Fruit fly (Drosophila melanogaster) whole organism, prepupa: Measurements from ENCODE around the gene CG42502.

Experiments
- Blimp-1 ChIP-seq: fragments of 200-800 bp; sonication (Bioruptor generic); optimal IDR thresholded peaks from 3 replicates; lab custom pipeline; 2017; ENCODE audit warnings: missing biosample characterization, missing genetic modification characterization, mild to moderate bottlenecking, moderate library complexity, missing genetic modification reagents
- CG10631 ChIP-seq: fragments of 200-800 bp; sonication (Bioruptor generic); optimal IDR thresholded peaks from 2 replicates; lab custom pipeline; 2016; ENCODE audit warnings: missing biosample characterization, missing genetic modification characterization
- CG10669 ChIP-seq: fragments of 200-800 bp; sonication (Bioruptor generic); optimal IDR thresholded peaks from 3 replicates; lab custom pipeline; 2018; ENCODE audit warnings: missing biosample characterization, mild to moderate bottlenecking, missing genetic modification characterization, moderate library complexity
- CG11294 ChIP-seq: fragments of 200-800 bp; sonication (Bioruptor generic); IDR thresholded peaks from 2 replicates; pipeline ENCODE4 v1.3.6; 2022; ENCODE audit warnings: missing biosample characterization, missing genetic modification characterization
- CG11902 ChIP-seq: fragments of 200-800 bp; sonication (Bioruptor generic); optimal IDR thresholded peaks from 3 replicates; lab custom pipeline; 2016; ENCODE audit warnings: missing biosample characterization, missing genetic modification characterization
- CG15336 ChIP-seq: fragments of 200-800 bp; sonication (Bioruptor generic); IDR thresholded peaks from 2 replicates; pipeline ENCODE4 v1.3.6; 2022; ENCODE audit warnings: missing biosample characterization, missing genetic modification characterization
- CG1621 ChIP-seq: fragments of 200-800 bp; sonication (Bioruptor generic); optimal IDR thresholded peaks from 3 replicates; lab custom pipeline; 2018; ENCODE audit warnings: missing biosample characterization, mild to moderate bottlenecking, missing genetic modification characterization
- CG16779 ChIP-seq: fragments of 200-800 bp; sonication (Bioruptor generic); optimal IDR thresholded peaks from 3 replicates; lab custom pipeline; 2017; ENCODE audit warnings: missing biosample characterization, mild to moderate bottlenecking, missing genetic modification characterization
- CG3032 ChIP-seq: fragments of 200-800 bp; optimal IDR thresholded peaks from 2 replicates; lab custom pipeline; 2019; ENCODE audit warnings: missing biosample characterization, mild to moderate bottlenecking, missing genetic modification characterization, moderate library complexity
- CG31627 ChIP-seq: fragments of 200-800 bp; sonication (Bioruptor generic); optimal IDR thresholded peaks from 3 replicates; lab custom pipeline; 2016; ENCODE audit warnings: missing biosample characterization, missing genetic modification characterization
- CG32006 ChIP-seq: fragments of 200-800 bp; sonication (Bioruptor generic); optimal IDR thresholded peaks from 3 replicates; lab custom pipeline; 2017; ENCODE audit warnings: missing biosample characterization, mild to moderate bottlenecking, missing genetic modification characterization
- CG34406 ChIP-seq: fragments of 200-800 bp; sonication (Bioruptor generic); optimal IDR thresholded peaks from 3 replicates; lab custom pipeline; 2016; ENCODE audit warnings: missing biosample characterization, missing genetic modification characterization
- CG3919 ChIP-seq: fragments of 200-800 bp; sonication (Bioruptor generic); optimal IDR thresholded peaks from 3 replicates; lab custom pipeline; 2016; ENCODE audit warnings: missing biosample characterization, missing genetic modification characterization
- CG4318 ChIP-seq: fragments of 200-800 bp; sonication (Bioruptor generic); optimal IDR thresholded peaks from 3 replicates; lab custom pipeline; 2017; ENCODE audit warnings: missing biosample characterization, mild to moderate bottlenecking, missing genetic modification characterization
- CG6163 ChIP-seq: fragments of 200-800 bp; sonication (Bioruptor generic); IDR thresholded peaks from 3 replicates; pipeline ENCODE4 v1.3.6; 2022; ENCODE audit warnings: missing biosample characterization, missing genetic modification characterization
- CG6854 ChIP-seq: fragments of 200-800 bp; sonication (Bioruptor generic); optimal IDR thresholded peaks from 2 replicates; lab custom pipeline; 2017; ENCODE audit warnings: missing biosample characterization, mild to moderate bottlenecking, missing genetic modification characterization
- CG7368 ChIP-seq: fragments of 200-800 bp; sonication (Bioruptor generic); optimal IDR thresholded peaks from 3 replicates; lab custom pipeline; 2016; ENCODE audit warnings: missing biosample characterization, missing genetic modification characterization
- CG8119 ChIP-seq: fragments of 200-800 bp; sonication (Bioruptor generic); IDR thresholded peaks from 3 replicates; pipeline ENCODE4 v1.3.6; 2022; ENCODE audit warnings: missing biosample characterization, missing genetic modification characterization
- CG8319 ChIP-seq: fragments of 200-800 bp; sonication (Bioruptor generic); optimal IDR thresholded peaks from 3 replicates; lab custom pipeline; 2016; ENCODE audit warnings: missing biosample characterization, missing genetic modification characterization
- CG8632 ChIP-seq: fragments of 200-800 bp; sonication (Bioruptor generic); optimal IDR thresholded peaks from 3 replicates; lab custom pipeline; 2016; ENCODE audit warnings: missing biosample characterization, missing genetic modification characterization
- CG9139 ChIP-seq: fragments of 200-800 bp; sonication (Bioruptor generic); optimal IDR thresholded peaks from 3 replicates; lab custom pipeline; 2017; ENCODE audit warnings: missing biosample characterization, mild to moderate bottlenecking, missing genetic modification characterization
- Eip75B ChIP-seq: fragments of 200-800 bp; sonication (Bioruptor generic); optimal IDR thresholded peaks from 3 replicates; lab custom pipeline; 2016; ENCODE audit warnings: missing biosample characterization, missing genetic modification characterization
- Eip78C ChIP-seq: fragments of 200-800 bp; sonication (Bioruptor generic); peaks from one replicate; lab custom pipeline; 2016; ENCODE audit warnings: missing biosample characterization, missing genetic modification characterization
- Eip93F ChIP-seq: fragments of 200-800 bp; sonication (Bioruptor generic); optimal IDR thresholded peaks from 2 replicates; lab custom pipeline; 2016; ENCODE audit warnings: missing biosample characterization, mild to moderate bottlenecking, missing genetic modification characterization
- Ets21C ChIP-seq: fragments of 200-800 bp; sonication (Bioruptor generic); optimal IDR thresholded peaks from 3 replicates; lab custom pipeline; 2016; ENCODE audit warnings: missing biosample characterization, missing genetic modification characterization
- Ets96B ChIP-seq: fragments of 200-800 bp; optimal IDR thresholded peaks from 2 replicates; lab custom pipeline; 2019; ENCODE audit warnings: missing biosample characterization, mild to moderate bottlenecking, missing genetic modification characterization, moderate library complexity
- Gug ChIP-seq: fragments of 200-800 bp; sonication (Bioruptor generic); IDR thresholded peaks from 2 replicates; pipeline ENCODE4 v1.3.6; 2022; ENCODE audit warnings: missing biosample characterization, missing genetic modification characterization
- Hr38 ChIP-seq: sonication (Bioruptor generic); optimal IDR thresholded peaks from 2 replicates; lab custom pipeline; 2016; ENCODE audit warnings: missing biosample characterization, missing genetic modification characterization
- Hr39 ChIP-seq: fragments of 200-800 bp; sonication (Bioruptor generic); optimal IDR thresholded peaks from 2 replicates; lab custom pipeline; 2016; ENCODE audit warnings: missing biosample characterization, missing genetic modification characterization
- Hr4 ChIP-seq: fragments of 200-800 bp; sonication (Bioruptor generic); optimal IDR thresholded peaks from 3 replicates; lab custom pipeline; 2016; ENCODE audit warnings: missing biosample characterization, missing genetic modification characterization
- Lpt ChIP-seq: fragments of 200-800 bp; sonication (Bioruptor generic); optimal IDR thresholded peaks from 3 replicates; lab custom pipeline; 2016; ENCODE audit warnings: missing biosample characterization, missing genetic modification characterization
- Met ChIP-seq: fragments of 200-800 bp; sonication (Bioruptor generic); optimal IDR thresholded peaks from 3 replicates; lab custom pipeline; 2016; ENCODE audit warnings: missing biosample characterization, missing genetic modification characterization
- Smox ChIP-seq: fragments of 200-800 bp; sonication (Bioruptor generic); optimal IDR thresholded peaks from 3 replicates; lab custom pipeline; 2016; ENCODE audit warnings: missing biosample characterization, missing genetic modification characterization
- Sox102F ChIP-seq: fragments of 200-800 bp; sonication (Bioruptor generic); optimal IDR thresholded peaks from 2 replicates; lab custom pipeline; 2016; ENCODE audit warnings: missing biosample characterization, mild to moderate bottlenecking, missing genetic modification characterization
- Sox14 ChIP-seq: fragments of 200-800 bp; sonication (Bioruptor generic); optimal IDR thresholded peaks from 3 replicates; lab custom pipeline; 2016; ENCODE audit warnings: missing biosample characterization, missing genetic modification characterization
- Sox15 ChIP-seq: fragments of 200-800 bp; sonication (Bioruptor generic); optimal IDR thresholded peaks from 3 replicates; lab custom pipeline; 2016; ENCODE audit warnings: missing biosample characterization, missing genetic modification characterization
- achi ChIP-seq: fragments of 200-800 bp; sonication (Bioruptor generic); optimal IDR thresholded peaks from 3 replicates; lab custom pipeline; 2016; ENCODE audit warnings: missing biosample characterization, missing genetic modification characterization
- acj6 ChIP-seq: fragments of 200-800 bp; sonication (Bioruptor generic); optimal IDR thresholded peaks from 3 replicates; lab custom pipeline; 2016; ENCODE audit warnings: missing biosample characterization, missing genetic modification characterization
- cyc ChIP-seq: fragments of 200-800 bp; sonication (Bioruptor generic); optimal IDR thresholded peaks from 3 replicates; lab custom pipeline; 2016; ENCODE audit warnings: missing biosample characterization, missing genetic modification characterization
- dsx ChIP-seq: fragments of 200-800 bp; optimal IDR thresholded peaks from 3 replicates; lab custom pipeline; 2019; ENCODE audit warnings: missing biosample characterization, mild to moderate bottlenecking, missing genetic modification characterization, moderate library complexity; ENCODE audit not compliant: poor library complexity, severe bottlenecking
- fd85E ChIP-seq: fragments of 200-800 bp; sonication (Bioruptor generic); optimal IDR thresholded peaks from 3 replicates; lab custom pipeline; 2016; ENCODE audit warnings: missing biosample characterization, missing genetic modification characterization
- fkh ChIP-seq: fragments of 200-800 bp; sonication (Bioruptor generic); optimal IDR thresholded peaks from 3 replicates; lab custom pipeline; 2017; ENCODE audit warnings: missing biosample characterization, mild to moderate bottlenecking, missing genetic modification characterization, moderate library complexity
- lz ChIP-seq: fragments of 200-800 bp; sonication (Bioruptor generic); optimal IDR thresholded peaks from 3 replicates; lab custom pipeline; 2016; ENCODE audit warnings: missing biosample characterization, missing genetic modification characterization
- net ChIP-seq: fragments of 200-800 bp; sonication (Bioruptor generic); optimal IDR thresholded peaks from 3 replicates; lab custom pipeline; 2016; ENCODE audit warnings: missing biosample characterization, missing genetic modification characterization
- pdm3 ChIP-seq: fragments of 200-800 bp; sonication (Bioruptor generic); optimal IDR thresholded peaks from 3 replicates; lab custom pipeline; 2016; ENCODE audit warnings: missing biosample characterization, missing genetic modification characterization
- salr ChIP-seq, 2 experiments: fragments of 200-800 bp; sonication (Bioruptor generic); optimal IDR thresholded peaks; 3 replicates each; lab custom pipeline; 2016 to 2018; ENCODE audit warnings: missing biosample characterization in 2 of 2, missing genetic modification characterization in 2 of 2, mild to moderate bottlenecking in 1 of 2
- spab ChIP-seq: fragments of 200-800 bp; sonication (Bioruptor generic); optimal IDR thresholded peaks from 2 replicates; lab custom pipeline; 2017; ENCODE audit warnings: missing biosample characterization, mild to moderate bottlenecking, missing genetic modification characterization, missing genetic modification reagents
- ss ChIP-seq, 2 experiments: fragments of 200-800 bp; sonication (Bioruptor generic); optimal IDR thresholded peaks; 2 replicates in 1 of 2; 3 replicates in 1 of 2; lab custom pipeline; 2017 to 2018; ENCODE audit warnings: mild to moderate bottlenecking in 2 of 2, missing biosample characterization in 2 of 2, missing genetic modification characterization in 2 of 2, moderate library complexity in 1 of 2
- svp ChIP-seq: fragments of 200-800 bp; sonication (Bioruptor generic); peaks from one replicate; lab custom pipeline; 2016; ENCODE audit warnings: missing biosample characterization, missing genetic modification characterization
- topi ChIP-seq: fragments of 200-800 bp; sonication (Bioruptor generic); optimal IDR thresholded peaks from 3 replicates; lab custom pipeline; 2016; ENCODE audit warnings: missing biosample characterization, missing genetic modification characterization
- vri ChIP-seq: fragments of 200-800 bp; sonication (Bioruptor generic); optimal IDR thresholded peaks from 3 replicates; lab custom pipeline; 2016; ENCODE audit warnings: missing biosample characterization, mild to moderate bottlenecking, missing genetic modification characterization

Gene CG42502

DNA sequence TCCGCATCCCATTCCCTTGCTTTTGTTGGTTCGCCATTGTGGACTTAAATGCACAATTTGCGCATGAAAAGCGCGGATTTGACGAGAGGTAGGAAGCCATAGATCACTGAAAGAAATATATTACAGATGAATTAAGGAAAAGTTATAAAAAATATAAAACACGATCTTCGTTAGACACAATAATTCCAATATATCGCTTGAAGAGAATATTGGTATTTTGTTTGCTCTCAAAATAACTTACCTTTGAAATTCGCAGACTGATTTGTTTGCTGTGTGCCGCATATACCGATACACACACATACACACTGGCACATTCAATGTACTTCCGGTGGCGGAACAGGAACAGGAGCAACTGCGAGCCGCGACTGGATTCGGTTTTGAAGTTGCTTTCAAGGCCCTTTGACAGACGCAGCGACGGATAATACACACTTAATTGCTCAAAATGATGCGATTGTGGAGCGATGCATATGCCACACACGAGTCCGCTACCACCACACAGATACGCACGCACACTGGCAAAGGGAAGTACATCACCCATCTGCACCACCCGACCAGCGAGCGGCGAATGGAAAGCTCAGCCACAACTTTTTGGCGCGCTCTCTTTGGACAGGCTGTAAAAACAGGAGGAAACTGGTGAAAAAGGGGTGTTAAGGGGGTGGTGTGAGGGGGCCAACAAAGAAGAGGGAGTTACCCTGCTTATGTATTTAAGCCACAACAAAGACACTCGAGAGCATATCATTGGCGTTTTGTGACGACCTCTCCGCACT, 5.2 kb downstream of the CG42502 start:
- TF ChIP-seq pdm3 (GFP tag; lab: Kevin White, UChicago) (peak; percentile 18), CG7368 (no peak), Lpt (GFP tag; lab: Kevin White, UChicago) (no peak), Met (GFP tag; lab: Kevin White, UChicago) (peak; percentile 66), CG6854 (GFP tag; lab: Kevin White, UChicago) (no peak), Eip93F (no peak), fd85E (no peak), Hr38 (GFP tag; lab: Kevin White, UChicago) (no peak), dsx (GFP tag; lab: Kevin White, UChicago) (no peak), CG15336 (no peak), CG8632 (GFP tag; lab: Kevin White, UChicago) (peak; percentile 19), Sox102F (GFP tag; lab: Kevin White, UChicago) (peak; percentile 36), achi (GFP tag; lab: Kevin White, UChicago) (peak; percentile 25), CG34406 (GFP tag; lab: Kevin White, UChicago) (peak; percentile 9), Eip75B (peak; percentile 33), CG9139 (GFP tag; lab: Kevin White, UChicago) (no peak), CG11902 (no peak), Hr4 (GFP tag; lab: Kevin White, UChicago) (no peak), CG31627 (GFP tag; lab: Kevin White, UChicago) (peak; percentile 52), ss (GFP tag; optimal IDR thresholded peaks at IDR 0.05; lab: Kevin White, UChicago) (peak in 1 of 2 experiments; percentile 17), fkh (no peak), Eip78C (GFP tag; lab: Kevin White, UChicago) (peak; percentile 75), CG32006 (GFP tag; lab: Kevin White, UChicago) (no peak), spab (peak; percentile 15), vri (GFP tag; lab: Kevin White, UChicago) (peak; percentile 37), CG8119 (GFP tag; lab: Robert Waterston, UW) (no peak), CG3032 (tag; lab: Kevin White, UChicago) (no peak), Smox (GFP tag; lab: Kevin White, UChicago) (peak; percentile 64), Sox15 (GFP tag; lab: Kevin White, UChicago) (no peak), CG1621 (tag; lab: Kevin White, UChicago) (no peak), net (GFP tag; lab: Kevin White, UChicago) (no peak), Sox14 (GFP tag; lab: Kevin White, UChicago) (no peak), CG10631 (no peak), CG11294 (GFP tag; lab: Robert Waterston, UW) (no peak), CG10669 (GFP tag; lab: Kevin White, UChicago) (peak; percentile 43), salr (GFP tag; optimal IDR thresholded peaks at IDR 0.05; lab: Kevin White, UChicago) (no peak), Blimp-1 (GFP tag; lab: Kevin White, UChicago) (no peak), acj6 (peak; percentile 11), Ets96B (tag; lab: Kevin White, UChicago) (peak; percentile 22), topi (GFP tag; lab: Kevin White, UChicago) (peak; percentile 62), lz (GFP tag; lab: Kevin White, UChicago) (peak; percentile 52), Gug (GFP tag; lab: Robert Waterston, UW) (no peak; the same call in 1 of the 2 replicates), Ets21C (GFP tag; lab: Kevin White, UChicago) (peak; percentile 41), CG8319 (peak; percentile 32), CG16779 (no peak), CG3919 (GFP tag; lab: Kevin White, UChicago) (peak; percentile 58), svp (GFP tag; lab: Kevin White, UChicago) (peak; percentile 81), Hr39 (peak; percentile 56), cyc (GFP tag; lab: Kevin White, UChicago) (peak; percentile 44), CG4318 (GFP tag; lab: Kevin White, UChicago) (no peak), CG6163 (GFP tag; lab: Robert Waterston, UW) (peak; percentile 46; the same call in 1 of the 3 replicates)
